Fruit fly (Drosophila melanogaster): ENCODE measurements around the gene hng3.

The hng3 gene

DNA sequence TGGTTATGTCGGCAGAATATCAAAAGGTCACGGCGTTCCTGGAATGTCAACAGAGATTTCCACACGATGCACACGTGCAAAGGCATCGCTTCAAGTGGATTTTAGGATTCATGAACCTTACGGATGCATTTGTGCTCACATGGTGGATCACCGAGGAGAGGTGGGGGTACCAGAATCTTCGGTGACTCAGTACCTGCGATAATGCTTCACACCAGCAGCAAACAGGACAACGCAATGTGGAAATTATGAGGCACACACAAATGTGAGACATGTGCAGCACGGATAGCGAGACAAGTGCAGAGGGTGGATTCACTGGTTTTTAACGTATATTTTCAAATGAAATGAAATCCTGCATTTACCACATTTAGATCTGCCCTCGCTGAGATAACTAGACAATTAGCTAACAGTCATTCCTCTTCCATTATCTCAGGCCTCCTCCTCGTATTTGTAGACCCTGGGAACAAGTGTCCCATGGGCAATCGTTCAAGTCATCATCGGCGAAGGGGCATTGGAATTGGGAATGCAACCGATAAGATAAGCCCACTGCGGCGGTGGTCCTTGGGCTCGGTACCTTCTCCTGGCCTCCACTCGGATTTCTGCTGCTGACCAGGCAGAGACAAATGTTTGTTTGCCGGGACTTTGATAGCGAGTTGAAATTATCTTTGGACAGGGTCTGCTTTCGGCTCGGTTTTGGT, 28.7 kb downstream of the hng3 start (continued):
- TF ChIP-seq dm (GFP tag; optimal IDR thresholded peaks at IDR 0.05) (no peak), repo (GFP tag; optimal IDR thresholded peaks at IDR 0.05) (no peak), Dfd (GFP tag; optimal IDR thresholded peaks at IDR 0.05) (no peak), chinmo (GFP tag; IDR thresholded peaks at IDR 0.05; ENCODE audit: partially characterized antibody) (0 out of 4 replicates have a peak, but pooled peaks have one; percentile 18), Dll (GFP tag; IDR thresholded peaks at IDR 0.05; ENCODE audit: partially characterized antibody) (no peak), pros (GFP tag; optimal IDR thresholded peaks at IDR 0.05) (peak; percentile 27), Sox102F (GFP tag; optimal IDR thresholded peaks at IDR 0.05) (no peak)

DNA sequence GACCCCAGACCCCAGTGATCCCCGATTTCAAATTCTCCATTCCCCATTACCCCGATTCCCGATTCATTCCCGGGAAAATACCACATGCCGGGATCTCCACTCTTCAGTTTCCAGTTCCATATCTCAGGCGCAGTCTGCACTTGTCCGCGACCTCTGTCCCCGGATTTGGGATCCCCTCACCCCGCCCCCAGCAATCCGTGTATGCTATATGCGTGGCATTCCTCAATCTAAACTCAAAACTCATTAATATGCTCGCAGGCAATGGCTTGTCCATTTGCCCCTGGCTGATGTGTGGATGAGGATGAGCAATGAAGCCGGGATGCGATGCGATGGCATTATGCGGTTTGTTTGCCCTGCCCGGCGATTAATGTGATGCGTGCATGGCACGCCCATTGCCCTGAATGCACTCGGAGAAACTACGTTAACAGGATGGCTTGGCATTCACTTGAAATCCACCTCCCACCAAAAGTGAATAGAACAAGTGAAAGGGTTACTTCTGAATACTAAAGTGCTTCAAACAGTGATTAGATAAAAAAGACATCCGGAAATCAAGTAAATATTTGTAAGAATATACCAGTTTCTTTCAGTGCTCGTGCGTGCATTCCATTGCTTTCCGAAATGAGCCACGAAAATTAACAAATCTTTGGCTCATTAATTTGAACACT, 29.6 kb downstream of the hng3 start:
- 0 out of 3 replicates have a peak, but pooled peaks have one; percentile 38 for TF ChIP-seq so (GFP tag; IDR thresholded peaks at IDR 0.05)
- TF ChIP-seq hkb (optimal IDR thresholded peaks at IDR 0.05), result no peak
- TF ChIP-seq hkb (GFP tag; IDR thresholded peaks at IDR 0.05), result peak; percentile 80
- no peak for TF ChIP-seq Dfd (GFP tag; optimal IDR thresholded peaks at IDR 0.05)
- peak; percentile 77 for TF ChIP-seq repo (GFP tag; optimal IDR thresholded peaks at IDR 0.05)
- no peak for TF ChIP-seq CG10147 (GFP tag; optimal IDR thresholded peaks at IDR 0.05)
- peak; percentile 47 for TF ChIP-seq CG18476 (GFP tag; optimal IDR thresholded peaks at IDR 0.05)
- TF ChIP-seq Dbx (GFP tag; IDR thresholded peaks at IDR 0.05), result no peak
- TF ChIP-seq CkIIα-i1 (GFP tag; IDR thresholded peaks at IDR 0.05), result no peak
- TF ChIP-seq abd-A (tag; optimal IDR thresholded peaks at IDR 0.05), result peak; percentile 20
- peak; percentile 83 for TF ChIP-seq Optix (GFP tag; IDR thresholded peaks at IDR 0.05)
- TF ChIP-seq otp (GFP tag; IDR thresholded peaks at IDR 0.05), result peak; percentile 92
- TF ChIP-seq tll (GFP tag; optimal IDR thresholded peaks at IDR 0.05), result no peak
- peak; percentile 61; the same call in 1 of the 3 replicates for TF ChIP-seq gce (GFP tag; IDR thresholded peaks at IDR 0.05)
- no peak for TF ChIP-seq CG11085 (GFP tag; IDR thresholded peaks at IDR 0.05)
- TF ChIP-seq D19A (tag; optimal IDR thresholded peaks at IDR 0.05), result peak; percentile 83
- TF ChIP-seq Xbp1 (GFP tag; optimal IDR thresholded peaks at IDR 0.05), result peak; percentile 77
- peak; percentile 24 for TF ChIP-seq Sry-β (GFP tag; optimal IDR thresholded peaks at IDR 0.05)
- TF ChIP-seq CG13123 (GFP tag; optimal IDR thresholded peaks at IDR 0.05), result peak; percentile 73
- no peak for TF ChIP-seq CG10274 (GFP tag; optimal IDR thresholded peaks at IDR 0.05)
- TF ChIP-seq Med (GFP tag), result peak; percentile 90
- peak; percentile 86 for TF ChIP-seq fd96Cb (tag; optimal IDR thresholded peaks at IDR 0.05)
- peak in 1 of 2 experiments; percentile 30 for TF ChIP-seq Eip74EF (GFP tag; optimal IDR thresholded peaks at IDR 0.05)
- TF ChIP-seq Mes4 (GFP tag; optimal IDR thresholded peaks at IDR 0.05), result peak; percentile 90
- peak; percentile 54; the same call in 1 of the 3 replicates for TF ChIP-seq jigr1 (GFP tag; IDR thresholded peaks at IDR 0.05)
- peak; percentile 59 for TF ChIP-seq dmrt99B (tag; optimal IDR thresholded peaks at IDR 0.05)
- TF ChIP-seq knrl (GFP tag; IDR thresholded peaks at IDR 0.05; ENCODE audit: partially characterized antibody), result no peak
- TF ChIP-seq slou (GFP tag; optimal IDR thresholded peaks at IDR 0.05), result no peak
- peak; percentile 89 for TF ChIP-seq Spps (tag; optimal IDR thresholded peaks at IDR 0.05)
- TF ChIP-seq CG8359 (GFP tag; optimal IDR thresholded peaks at IDR 0.05; ENCODE audit: borderline replicate concordance), result peak; percentile 69
- no peak for TF ChIP-seq wdn (GFP tag; IDR thresholded peaks at IDR 0.05)
- peak; percentile 9 for TF ChIP-seq Vsx1 (GFP tag; optimal IDR thresholded peaks at IDR 0.05)
- no peak for TF ChIP-seq pan (optimal IDR thresholded peaks at IDR 0.05)
- peak in 1 of 2 experiments; percentile 41 for TF ChIP-seq pan (GFP tag; optimal IDR thresholded peaks at IDR 0.05 in 1 of 2, IDR thresholded peaks at IDR 0.05 in 1 of 2)
- peak; percentile 61; the same call in 2 of the 3 replicates for TF ChIP-seq z (GFP tag; IDR thresholded peaks at IDR 0.05)
- peak; percentile 78 for TF ChIP-seq CG18764 (GFP tag; optimal IDR thresholded peaks at IDR 0.05)
- TF ChIP-seq CG17359 (tag; optimal IDR thresholded peaks at IDR 0.05), result peak; percentile 55
- TF ChIP-seq rib (GFP tag; IDR thresholded peaks at IDR 0.05), result no peak
- TF ChIP-seq CG32772 (GFP tag; IDR thresholded peaks at IDR 0.05), result peak; percentile 85
- TF ChIP-seq sug (tag; optimal IDR thresholded peaks at IDR 0.05), result no peak
- peak; percentile 10; the same call in 1 of the 2 replicates for TF ChIP-seq sob (GFP tag; IDR thresholded peaks at IDR 0.05)

Data from whole organism, embryonic.